Worm (Caenorhabditis elegans) whole organism, late embryonic: Measurements from ENCODE around the gene K08D9.4.

Experiments
- K02D7.2 ChIP-seq: sonication (generic microtip); optimal IDR thresholded peaks from 2 replicates; lab custom pipeline; 2017; ENCODE audit warnings: mild to moderate bottlenecking, missing genetic modification characterization, missing compliant biosample characterization
- K09A11.1 ChIP-seq: sonication (generic microtip); optimal IDR thresholded peaks from 2 replicates; lab custom pipeline; 2017; ENCODE audit warnings: antibody characterized with exemption, mild to moderate bottlenecking, missing genetic modification characterization, missing compliant biosample characterization; ENCODE audit not compliant: insufficient read depth
- T23F11.4 ChIP-seq: fragments of 200-800 bp; sonication (Bioruptor generic); optimal IDR thresholded peaks from 2 replicates; lab custom pipeline; 2018; ENCODE audit warnings: mild to moderate bottlenecking, missing genetic modification characterization, missing compliant biosample characterization
- Y22D7AL.16 ChIP-seq: sonication (generic microtip); optimal IDR thresholded peaks from 2 replicates; lab custom pipeline; 2016; ENCODE audit warnings: missing genetic modification characterization, missing compliant biosample characterization
- ama-1 ChIP-seq: fragments of 150-350 bp; optimal IDR thresholded peaks from 2 replicates; lab custom pipeline; 2014
- ceh-14 ChIP-seq: sonication (generic microtip); optimal IDR thresholded peaks from 2 replicates; lab custom pipeline; 2016; ENCODE audit warnings: missing genotype, missing genetic modification characterization, missing compliant biosample characterization
- ceh-18 ChIP-seq: sonication (generic microtip); optimal IDR thresholded peaks from 2 replicates; lab custom pipeline; 2016; ENCODE audit warnings: missing genetic modification characterization, missing compliant biosample characterization
- ceh-19 ChIP-seq: fragments of 200-800 bp; sonication (Bioruptor generic); optimal IDR thresholded peaks from 2 replicates; lab custom pipeline; 2018; ENCODE audit warnings: mild to moderate bottlenecking, missing genetic modification characterization, missing compliant biosample characterization
- ceh-22 ChIP-seq: sonication (generic microtip); optimal IDR thresholded peaks from 2 replicates; lab custom pipeline; 2017; ENCODE audit warnings: missing biosample characterization, missing genetic modification characterization
- ceh-30 ChIP-seq: fragments of 150-350 bp; optimal IDR thresholded peaks from 2 replicates; lab custom pipeline; 2014; ENCODE audit warnings: missing biosample characterization, missing genetic modification characterization
- ceh-34 ChIP-seq: sonication (generic microtip); optimal IDR thresholded peaks from 2 replicates; lab custom pipeline; 2016; ENCODE audit warnings: mild to moderate bottlenecking, missing genetic modification characterization, missing compliant biosample characterization
- ceh-45 ChIP-seq: fragments of 200-800 bp; sonication (Bioruptor generic); IDR thresholded peaks from 2 replicates; pipeline ENCODE4 v1.3.6; 2022; ENCODE audit warnings: missing genetic modification reagents, missing genetic modification characterization, missing compliant biosample characterization
- che-1 ChIP-seq: sonication (generic microtip); optimal IDR thresholded peaks from 2 replicates; lab custom pipeline; 2016; ENCODE audit warnings: mild to moderate bottlenecking, missing genetic modification characterization, missing compliant biosample characterization
- dmd-4 ChIP-seq: sonication (generic microtip); optimal IDR thresholded peaks from 2 replicates; lab custom pipeline; 2016; ENCODE audit warnings: borderline replicate concordance, missing genetic modification characterization, missing compliant biosample characterization
- dve-1 ChIP-seq: sonication (generic microtip); optimal IDR thresholded peaks from 2 replicates; lab custom pipeline; 2017; ENCODE audit warnings: antibody characterized with exemption, mild to moderate bottlenecking, missing genetic modification characterization, missing compliant biosample characterization
- elt-2 ChIP-seq: sonication (generic microtip); optimal IDR thresholded peaks from 2 replicates; lab custom pipeline; 2016; ENCODE audit warnings: missing genetic modification reagents, missing genetic modification characterization, missing compliant biosample characterization
- fax-1 ChIP-seq: sonication (generic microtip); optimal IDR thresholded peaks from 2 replicates; lab custom pipeline; 2016; ENCODE audit warnings: missing genotype, missing genetic modification characterization, missing compliant biosample characterization
- fkh-10 ChIP-seq: fragments of 150-350 bp; optimal IDR thresholded peaks from 2 replicates; lab custom pipeline; 2014; ENCODE audit warnings: missing biosample characterization, missing genetic modification reagents, missing genetic modification characterization
- fkh-6 ChIP-seq: sonication (generic microtip); optimal IDR thresholded peaks from 2 replicates; lab custom pipeline; 2016; ENCODE audit warnings: missing genetic modification characterization, missing compliant biosample characterization
- hlh-15 ChIP-seq: sonication (generic microtip); optimal IDR thresholded peaks from 2 replicates; lab custom pipeline; 2016; ENCODE audit warnings: missing genetic modification characterization, missing compliant biosample characterization
- hlh-30 ChIP-seq: sonication (generic microtip); optimal IDR thresholded peaks from 2 replicates; lab custom pipeline; 2017; ENCODE audit warnings: antibody characterized with exemption, missing genetic modification characterization, missing compliant biosample characterization; ENCODE audit not compliant: insufficient read depth
- lin-11 ChIP-seq: fragments of 200-800 bp; sonication (Bioruptor generic); optimal IDR thresholded peaks from 2 replicates; lab custom pipeline; 2018; ENCODE audit warnings: mild to moderate bottlenecking, missing genetic modification characterization, missing compliant biosample characterization
- madf-2 ChIP-seq: sonication (generic microtip); optimal IDR thresholded peaks from 2 replicates; lab custom pipeline; 2017; ENCODE audit warnings: missing genetic modification characterization, missing compliant biosample characterization
- nfya-1 ChIP-seq: sonication (generic microtip); optimal IDR thresholded peaks from 2 replicates; lab custom pipeline; 2017; ENCODE audit warnings: missing genetic modification characterization, mild to moderate bottlenecking, missing compliant biosample characterization, antibody characterized with exemption, moderate library complexity
- nhr-232 ChIP-seq: sonication (generic microtip); optimal IDR thresholded peaks from 2 replicates; lab custom pipeline; 2016; ENCODE audit warnings: missing genetic modification characterization, missing compliant biosample characterization
- odd-2 ChIP-seq: sonication (generic microtip); optimal IDR thresholded peaks from 2 replicates; lab custom pipeline; 2017; ENCODE audit warnings: antibody characterized with exemption, mild to moderate bottlenecking, missing genetic modification characterization, missing compliant biosample characterization
- pat-9 ChIP-seq: fragments of 200-800 bp; sonication (Bioruptor generic); optimal IDR thresholded peaks from 2 replicates; lab custom pipeline; 2018; ENCODE audit warnings: mild to moderate bottlenecking, missing genetic modification characterization, moderate library complexity, missing compliant biosample characterization
- pha-2 ChIP-seq: sonication (generic microtip); optimal IDR thresholded peaks from 2 replicates; lab custom pipeline; 2017; ENCODE audit warnings: mild to moderate bottlenecking, missing genetic modification characterization, missing compliant biosample characterization
- pha-4 ChIP-seq: fragments of 150-350 bp; optimal IDR thresholded peaks from 2 replicates; lab custom pipeline; 2018; ENCODE audit warnings: missing biosample characterization, missing genetic modification reagents, missing genetic modification characterization
- pqm-1 ChIP-seq: sonication (generic microtip); optimal IDR thresholded peaks from 2 replicates; lab custom pipeline; 2016; ENCODE audit warnings: missing genetic modification characterization, missing compliant biosample characterization
- pros-1 ChIP-seq: fragments of 150-350 bp; optimal IDR thresholded peaks from 2 replicates; lab custom pipeline; 2014; ENCODE audit warnings: missing biosample characterization, missing genetic modification reagents, missing genetic modification characterization
- ref-2 ChIP-seq: sonication (generic microtip); optimal IDR thresholded peaks from 2 replicates; lab custom pipeline; 2016; ENCODE audit warnings: missing genetic modification characterization, missing compliant biosample characterization
- sox-2 ChIP-seq: fragments of 200-800 bp; sonication (Bioruptor generic); IDR thresholded peaks from 2 replicates; pipeline ENCODE4 v1.3.6; 2022; ENCODE audit warnings: missing genetic modification reagents, missing genetic modification characterization, missing compliant biosample characterization
- tbx-7 ChIP-seq: sonication (generic microtip); optimal IDR thresholded peaks from 2 replicates; lab custom pipeline; 2016; ENCODE audit warnings: missing genotype, missing genetic modification characterization, missing compliant biosample characterization
- unc-55 ChIP-seq: sonication (generic microtip); optimal IDR thresholded peaks from 2 replicates; lab custom pipeline; 2017; ENCODE audit warnings: missing biosample characterization, missing genetic modification reagents, missing genetic modification characterization
- zip-5 ChIP-seq: sonication (generic microtip); optimal IDR thresholded peaks from 2 replicates; lab custom pipeline; 2016; ENCODE audit warnings: missing genetic modification characterization, missing compliant biosample characterization

Gene K08D9.4

ce11 chrV:3159252-3159651 lies 41.0 kb downstream of the K08D9.4 start, which contains the start of gene C36C5.12:
TSS of gene C36C5.12 (minus strand) at chrV:3159352.
- TF ChIP-seq fkh-10 (GFP tag; lab: Kevin White, UChicago) (no peak), K09A11.1 (no peak), pha-4 (tag; lab: Kevin White, UChicago) (no peak), hlh-30 (tag; lab: Kevin White, UChicago) (no peak), odd-2 (tag; lab: Kevin White, UChicago) (no peak), fax-1 (no peak), dmd-4 (no peak), ceh-34 (tag; lab: Kevin White, UChicago) (no peak), nfya-1 (tag; lab: Kevin White, UChicago) (no peak), unc-55 (GFP tag; lab: Kevin White, UChicago) (no peak), K02D7.2 (tag; lab: Kevin White, UChicago) (no peak), ceh-45 (GFP tag; lab: Robert Waterston, UW) (no peak), ceh-18 (tag; lab: Kevin White, UChicago) (no peak), pat-9 (tag; lab: Kevin White, UChicago) (no peak)
- TF ChIP-seq, all 69 proteins: peak for 0

DNA sequence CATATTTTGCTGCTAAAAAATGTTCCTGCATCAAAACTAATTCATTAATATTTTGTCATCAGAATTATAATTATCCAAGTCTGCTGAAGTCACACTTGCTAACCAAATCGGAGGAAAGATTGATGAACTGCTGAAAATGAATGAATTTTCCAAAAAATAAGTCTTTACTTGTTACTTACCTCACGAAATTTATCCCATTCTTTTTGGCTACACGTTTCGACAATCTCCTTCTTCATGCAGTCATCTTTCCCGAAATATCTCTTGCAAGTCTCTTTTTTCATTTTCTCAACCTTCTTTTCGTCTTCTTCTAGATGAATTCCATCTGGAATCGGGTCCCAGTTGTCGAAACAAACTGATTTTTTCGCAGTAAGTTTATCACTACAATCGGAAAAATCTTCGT lies 41.8 kb downstream of the K08D9.4 start:
- no peak for TF ChIP-seq fkh-6 (tag; lab: Kevin White, UChicago)
- no peak for TF ChIP-seq fkh-10 (GFP tag; lab: Kevin White, UChicago)
- TF ChIP-seq ceh-14 (tag; lab: Kevin White, UChicago) = no peak
- no peak for TF ChIP-seq pqm-1 (tag; lab: Kevin White, UChicago)
- TF ChIP-seq ceh-19 (GFP tag; lab: Kevin White, UChicago) = no peak
- no peak for TF ChIP-seq T23F11.4 (GFP tag; lab: Kevin White, UChicago)
- no peak for TF ChIP-seq Y22D7AL.16 (tag; lab: Kevin White, UChicago)
- TF ChIP-seq pha-2 (tag; lab: Kevin White, UChicago) = no peak
- no peak for TF ChIP-seq ceh-18 (tag; lab: Kevin White, UChicago)
- no peak for TF ChIP-seq sox-2 (GFP tag; lab: Robert Waterston, UW)
- TF ChIP-seq nhr-232 = no peak
- no peak for TF ChIP-seq ceh-30 (tag; lab: Kevin White, UChicago)
- TF ChIP-seq nfya-1 (tag; lab: Kevin White, UChicago) = no peak
- no peak for TF ChIP-seq ref-2 (tag; lab: Kevin White, UChicago)
- no peak for TF ChIP-seq tbx-7 (tag; lab: Kevin White, UChicago)
- no peak for TF ChIP-seq madf-2 (tag; lab: Kevin White, UChicago)
- TF ChIP-seq che-1 (tag; lab: Kevin White, UChicago) = no peak
- no peak for TF ChIP-seq pros-1 (tag; lab: Kevin White, UChicago)
- TF ChIP-seq ama-1 (lab: Kevin White, UChicago) = no peak

DNA sequence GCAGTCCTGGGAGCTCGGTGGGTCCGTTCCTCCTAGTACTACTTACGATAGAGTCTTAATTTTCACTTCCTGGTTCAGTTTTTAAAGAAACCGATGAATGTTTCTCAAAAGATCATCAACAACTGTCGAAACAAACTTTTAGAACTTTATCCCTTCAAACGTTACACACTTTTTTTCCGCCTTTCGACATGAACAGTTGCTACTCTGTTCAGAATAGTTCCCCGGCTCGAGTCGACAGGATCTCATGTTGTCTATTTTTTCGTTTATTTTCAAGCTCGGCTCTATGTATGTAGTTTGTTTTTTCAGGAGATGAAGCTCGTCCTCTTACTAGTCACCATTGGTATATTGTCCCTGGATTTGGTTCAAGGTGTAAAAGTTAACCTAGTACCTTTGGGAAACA lies 43.4 kb downstream of the K08D9.4 start, which contains the start of gene exh-1:
Gene exh-1, plus strand, starts transcription at position 301 of the 400 bp plus-strand sequence.
- TF ChIP-seq odd-2 (tag; lab: Kevin White, UChicago) (no peak), pha-2 (tag; lab: Kevin White, UChicago) (no peak), madf-2 (tag; lab: Kevin White, UChicago) (no peak), sox-2 (GFP tag; lab: Robert Waterston, UW) (no peak), elt-2 (tag; lab: Kevin White, UChicago) (no peak), che-1 (tag; lab: Kevin White, UChicago) (no peak), ceh-19 (GFP tag; lab: Kevin White, UChicago) (no peak), lin-11 (tag; lab: Kevin White, UChicago) (no peak), zip-5 (tag; lab: Kevin White, UChicago) (no peak), nfya-1 (tag; lab: Kevin White, UChicago) (no peak), ceh-22 (tag; lab: Kevin White, UChicago) (no peak), unc-55 (GFP tag; lab: Kevin White, UChicago) (no peak), dve-1 (no peak), T23F11.4 (GFP tag; lab: Kevin White, UChicago) (no peak), pat-9 (tag; lab: Kevin White, UChicago) (no peak), hlh-15 (no peak), dmd-4 (no peak)
